Fruit fly (Drosophila melanogaster) whole organism, wandering third instar larva: ENCODE results near the gene CG7058.

Experiments used
- CG32264 ChIP-seq: fragments of 200-800 bp; sonication (Bioruptor generic); optimal IDR thresholded peaks from 2 replicates; lab custom pipeline; 2016; ENCODE audit warnings: missing biosample characterization, missing genetic modification characterization
- CG9705 ChIP-seq: fragments of 200-800 bp; sonication (Bioruptor generic); optimal IDR thresholded peaks from 2 replicates; lab custom pipeline; 2018; ENCODE audit warnings: missing biosample characterization, mild to moderate bottlenecking, missing genetic modification characterization
- CrebA ChIP-seq: fragments of 200-800 bp; sonication (Bioruptor generic); optimal IDR thresholded peaks from 2 replicates; lab custom pipeline; 2016; ENCODE audit warnings: missing biosample characterization, mild to moderate bottlenecking, missing genetic modification characterization, borderline replicate concordance
- Dfd ChIP-seq: fragments of >200 bp; optimal IDR thresholded peaks from 2 replicates; lab custom pipeline; 2017; ENCODE audit warnings: missing biosample characterization, missing genetic modification characterization
- Dif ChIP-seq: fragments of 200-275, 200-300 bp; sonication (Bioruptor generic); optimal IDR thresholded peaks from 2 replicates; lab custom pipeline; 2018; ENCODE audit warnings: missing biosample characterization, missing genetic modification characterization; ENCODE audit not compliant: partially characterized antibody
- Hnf4 ChIP-seq: fragments of 200-800 bp; sonication (Bioruptor generic); optimal IDR thresholded peaks from 2 replicates; lab custom pipeline; 2016; ENCODE audit warnings: missing biosample characterization, mild to moderate bottlenecking, missing genetic modification characterization
- Hr83 ChIP-seq: fragments of 200-300 bp; sonication (Bioruptor generic); optimal IDR thresholded peaks from 2 replicates; lab custom pipeline; 2016; ENCODE audit warnings: missing biosample characterization, mild to moderate bottlenecking, missing genetic modification characterization, moderate library complexity; ENCODE audit not compliant: poor library complexity, severe bottlenecking
- Jra ChIP-seq: sonication (Bioruptor generic); optimal IDR thresholded peaks from 2 replicates; lab custom pipeline; 2016; ENCODE audit warnings: missing biosample characterization, missing genetic modification characterization
- Myc ChIP-seq: fragments of >200 bp; optimal IDR thresholded peaks from 2 replicates; lab custom pipeline; 2017
- N ChIP-seq: fragments of >200 bp; optimal IDR thresholded peaks from 2 replicates; lab custom pipeline; 2018; ENCODE audit warnings: missing biosample characterization, missing external identifiers, missing genetic modification characterization
- OdsH ChIP-seq: fragments of 200-800 bp; sonication (Bioruptor generic); optimal IDR thresholded peaks from 2 replicates; lab custom pipeline; 2016; ENCODE audit warnings: missing biosample characterization, mild to moderate bottlenecking, missing genetic modification characterization
- Rel ChIP-seq, 2 experiments: fragments of 200-800 bp; sonication (Bioruptor generic) in 1 of 2; optimal IDR thresholded peaks; 2 replicates in 1 of 2; 3 replicates in 1 of 2; lab custom pipeline; 2016 to 2019; ENCODE audit warnings: mild to moderate bottlenecking in 2 of 2, missing biosample characterization in 2 of 2, missing genetic modification characterization in 2 of 2, moderate library complexity in 1 of 2
- Vsx2 ChIP-seq: fragments of 200-300, 225-300 bp; sonication (Bioruptor generic); optimal IDR thresholded peaks from 2 replicates; lab custom pipeline; 2018; ENCODE audit warnings: missing biosample characterization, missing genetic modification characterization; ENCODE audit not compliant: partially characterized antibody
- br ChIP-seq: fragments of 200-800 bp; sonication (Bioruptor generic); optimal IDR thresholded peaks from 2 replicates; lab custom pipeline; 2016; ENCODE audit warnings: missing biosample characterization, missing genetic modification characterization
- brk ChIP-seq: fragments of 200-800 bp; sonication (Bioruptor generic); optimal IDR thresholded peaks from 2 replicates; lab custom pipeline; 2016; ENCODE audit warnings: missing biosample characterization, mild to moderate bottlenecking, missing genetic modification characterization
- dmrt93B ChIP-seq: fragments of 200-800 bp; sonication (Bioruptor generic); optimal IDR thresholded peaks from 2 replicates; lab custom pipeline; 2018; ENCODE audit warnings: missing biosample characterization, mild to moderate bottlenecking, missing genetic modification characterization
- dsf ChIP-seq: sonication (Bioruptor generic); optimal IDR thresholded peaks from 2 replicates; lab custom pipeline; 2016; ENCODE audit warnings: missing biosample characterization, missing genetic modification characterization, borderline replicate concordance
- ey ChIP-seq: fragments of 200-800 bp; sonication (Bioruptor generic); optimal IDR thresholded peaks from 2 replicates; lab custom pipeline; 2016; ENCODE audit warnings: missing biosample characterization, missing genetic modification characterization
- fru ChIP-seq: fragments of 200-800 bp; sonication (Bioruptor generic); optimal IDR thresholded peaks from 3 replicates; lab custom pipeline; 2016; ENCODE audit warnings: missing biosample characterization, mild to moderate bottlenecking, missing genetic modification characterization
- h ChIP-seq: fragments of 200-800 bp; sonication (Bioruptor generic); optimal IDR thresholded peaks from 3 replicates; lab custom pipeline; 2016; ENCODE audit warnings: missing biosample characterization, mild to moderate bottlenecking, missing genetic modification characterization
- jim ChIP-seq: fragments of 175-275, 200-325 bp; sonication (Bioruptor generic); optimal IDR thresholded peaks from 2 replicates; lab custom pipeline; 2016; ENCODE audit warnings: missing biosample characterization, mild to moderate bottlenecking, missing genetic modification characterization
- lola ChIP-seq: fragments of >200 bp; optimal IDR thresholded peaks from 2 replicates; lab custom pipeline; 2017; ENCODE audit warnings: missing biosample characterization, missing genetic modification characterization
- pan ChIP-seq: fragments of >200 bp; optimal IDR thresholded peaks from 2 replicates; lab custom pipeline; 2017
- psq ChIP-seq: fragments of 200-800 bp; sonication (Bioruptor generic); optimal IDR thresholded peaks from 3 replicates; lab custom pipeline; 2017; ENCODE audit warnings: missing biosample characterization, mild to moderate bottlenecking, missing genetic modification characterization, moderate library complexity
- rgr ChIP-seq: fragments of 200-800 bp; sonication (Bioruptor generic); optimal IDR thresholded peaks from 3 replicates; lab custom pipeline; 2016; ENCODE audit warnings: missing biosample characterization, mild to moderate bottlenecking, missing genetic modification characterization
- sage ChIP-seq: fragments of 200-800 bp; sonication (Bioruptor generic); optimal IDR thresholded peaks from 2 replicates; lab custom pipeline; 2016; ENCODE audit warnings: missing biosample characterization, mild to moderate bottlenecking, missing genetic modification characterization
- sv ChIP-seq: fragments of 200-800 bp; sonication (Bioruptor generic); optimal IDR thresholded peaks from 3 replicates; lab custom pipeline; 2016; ENCODE audit warnings: missing biosample characterization, missing genetic modification characterization
- tai ChIP-seq: sonication (Bioruptor generic); optimal IDR thresholded peaks from 2 replicates; lab custom pipeline; 2016; ENCODE audit warnings: missing biosample characterization, missing genetic modification characterization
- usp ChIP-seq: fragments of >200 bp; optimal IDR thresholded peaks from 2 replicates; lab custom pipeline; 2017; ENCODE audit warnings: missing biosample characterization, missing genetic modification characterization
- woc ChIP-seq: sonication (Bioruptor generic); optimal IDR thresholded peaks from 2 replicates; lab custom pipeline; 2016; ENCODE audit warnings: missing biosample characterization, mild to moderate bottlenecking, missing genetic modification characterization

CG7058 gene

dm6 chrX:18805036-18805435 is 1.5 kb upstream of the CG7058 start:
- no peak for TF ChIP-seq sage (GFP tag; lab: Kevin White, UChicago)
- TF ChIP-seq Hr83 (GFP tag; lab: Kevin White, UChicago) = no peak
- no peak for TF ChIP-seq fru (GFP tag; lab: Kevin White, UChicago)
- no peak for TF ChIP-seq dsf (GFP tag; lab: Kevin White, UChicago)
- TF ChIP-seq psq = no peak
- no peak for TF ChIP-seq Dif (GFP tag; lab: Kevin White, UChicago)
- no peak for TF ChIP-seq OdsH (GFP tag; lab: Kevin White, UChicago)
- TF ChIP-seq Dfd (GFP tag; lab: Kevin White, UChicago) = no peak

dm6 chrX:18812111-18812510 is 5.6 kb downstream of the CG7058 start:
- TF ChIP-seq jim (GFP tag; lab: Kevin White, UChicago) (no peak), rgr (no peak), CrebA (GFP tag; lab: Kevin White, UChicago) (no peak), Hnf4 (GFP tag; lab: Kevin White, UChicago) (no peak), CG9705 (GFP tag; lab: Kevin White, UChicago) (no peak), dmrt93B (no peak), pan (lab: Kevin White, UChicago) (no peak), Rel (GFP tag; optimal IDR thresholded peaks at IDR 0.05; lab: Kevin White, UChicago) (no peak), Rel (tag; optimal IDR thresholded peaks at IDR 0.05; lab: Kevin White, UChicago) (no peak), brk (GFP tag; lab: Kevin White, UChicago) (no peak), fru (GFP tag; lab: Kevin White, UChicago) (no peak), psq (no peak), ey (GFP tag; lab: Kevin White, UChicago) (no peak)

- TF ChIP-seq rgr (no peak), woc (no peak), dmrt93B (no peak), Hnf4 (GFP tag; lab: Kevin White, UChicago) (no peak), Myc (lab: Kevin White, UChicago) (no peak), Vsx2 (GFP tag; lab: Kevin White, UChicago) (no peak), N (no peak), ey (GFP tag; lab: Kevin White, UChicago) (no peak), CrebA (GFP tag; lab: Kevin White, UChicago) (no peak), Rel (GFP tag; optimal IDR thresholded peaks at IDR 0.05; lab: Kevin White, UChicago) (no peak), Rel (tag; optimal IDR thresholded peaks at IDR 0.05; lab: Kevin White, UChicago) (no peak)
Measured at dm6 chrX:18813049-18813448, 6.6 kb downstream of the CG7058 start, which contains the start of gene CG42450. Gene CG42450, plus strand, starts transcription at chrX:18813297.

- TF ChIP-seq CrebA (GFP tag; lab: Kevin White, UChicago) (no peak), Dfd (GFP tag; lab: Kevin White, UChicago) (peak; percentile 75)
Measured at dm6 chrX:18814373-18814772, 7.9 kb downstream of the CG7058 start.

- TF ChIP-seq Jra (GFP tag; lab: Kevin White, UChicago) = no peak
- TF ChIP-seq sv (GFP tag; lab: Kevin White, UChicago) = no peak
- no peak for TF ChIP-seq N
- TF ChIP-seq ey (GFP tag; lab: Kevin White, UChicago) = no peak
- no peak for TF ChIP-seq CrebA (GFP tag; lab: Kevin White, UChicago)
- TF ChIP-seq dmrt93B = no peak
- TF ChIP-seq lola = no peak
- no peak for TF ChIP-seq woc
- TF ChIP-seq Dif (GFP tag; lab: Kevin White, UChicago) = no peak
- TF ChIP-seq OdsH (GFP tag; lab: Kevin White, UChicago) = no peak
- no peak for TF ChIP-seq sage (GFP tag; lab: Kevin White, UChicago)
- no peak for TF ChIP-seq brk (GFP tag; lab: Kevin White, UChicago)
- TF ChIP-seq Dfd (GFP tag; lab: Kevin White, UChicago) = no peak
- TF ChIP-seq, all 38 proteins: peak for 0
Measured at dm6 chrX:18814944-18815343, 8.4 kb downstream of the CG7058 start.

- no peak for TF ChIP-seq tai (GFP tag; lab: Kevin White, UChicago)
- TF ChIP-seq woc = no peak
- no peak for TF ChIP-seq Jra (GFP tag; lab: Kevin White, UChicago)
- TF ChIP-seq fru (GFP tag; lab: Kevin White, UChicago) = no peak
- no peak for TF ChIP-seq CG32264 (GFP tag; lab: Kevin White, UChicago)
- TF ChIP-seq Dif (GFP tag; lab: Kevin White, UChicago) = no peak
- no peak for TF ChIP-seq usp (GFP tag; lab: Kevin White, UChicago)
- TF ChIP-seq jim (GFP tag; lab: Kevin White, UChicago) = no peak
- no peak for TF ChIP-seq br (GFP tag; lab: Kevin White, UChicago)
- no peak for TF ChIP-seq Dfd (GFP tag; lab: Kevin White, UChicago)
- TF ChIP-seq psq = no peak
- no peak for TF ChIP-seq OdsH (GFP tag; lab: Kevin White, UChicago)
- no peak for TF ChIP-seq h (GFP tag; lab: Kevin White, UChicago)
- no peak for TF ChIP-seq CrebA (GFP tag; lab: Kevin White, UChicago)
- no peak for TF ChIP-seq Rel (GFP tag; optimal IDR thresholded peaks at IDR 0.05; lab: Kevin White, UChicago)
- no peak for TF ChIP-seq Rel (tag; optimal IDR thresholded peaks at IDR 0.05; lab: Kevin White, UChicago)
- no peak for TF ChIP-seq N
- TF ChIP-seq pan (lab: Kevin White, UChicago) = no peak
- no peak for TF ChIP-seq sv (GFP tag; lab: Kevin White, UChicago)
Measured at dm6 chrX:18830396-18830795, 23.9 kb downstream of the CG7058 start, which contains the start of gene CG7101. Gene CG7101, plus strand, starts transcription at chrX:18830591.
